Fruit fly (Drosophila melanogaster): ENCODE results near the gene Uxs.

Uxs gene

DNA sequence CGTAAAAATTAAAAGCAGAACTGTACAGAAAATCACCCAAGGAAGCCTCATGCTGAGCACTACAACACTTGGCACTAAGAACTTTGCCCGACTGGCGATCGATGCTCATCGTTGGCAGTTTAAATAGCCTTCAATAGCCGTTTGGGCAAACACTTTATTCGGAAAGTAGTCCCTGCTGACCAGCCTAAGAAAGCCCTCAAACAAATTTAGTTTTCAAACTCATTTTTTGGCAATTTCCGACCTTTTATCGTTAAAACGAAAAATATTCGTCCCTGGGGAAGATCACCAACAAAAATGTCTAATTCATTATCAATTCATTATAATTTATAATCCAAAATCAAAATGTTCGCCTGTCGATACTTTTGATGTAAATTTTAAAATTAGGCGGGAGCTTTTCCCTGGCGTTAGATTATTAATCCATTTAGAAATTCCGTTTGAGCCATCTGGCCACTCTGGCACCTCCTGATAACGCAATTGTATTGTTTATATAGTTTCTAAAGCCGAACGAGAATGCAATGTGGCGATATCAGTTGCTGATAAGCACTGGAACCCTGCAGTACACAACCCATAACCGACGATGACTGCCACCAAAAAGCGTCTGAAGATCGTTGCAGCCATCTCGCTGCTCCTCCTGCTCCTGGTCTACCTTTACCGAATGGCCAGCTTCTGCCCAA is at the start of gene Uxs, which contains the start of gene mthl7:
TSS of gene Uxs (plus strand) at position 460 of the 674 bp plus-strand sequence.
TSS of gene mthl7 (minus strand) at position 51 of the 674 bp plus-strand sequence.
- TF ChIP-seq Dll (optimal IDR thresholded peaks at IDR 0.05) (no peak), pan (optimal IDR thresholded peaks at IDR 0.05) (no peak)

DNA sequence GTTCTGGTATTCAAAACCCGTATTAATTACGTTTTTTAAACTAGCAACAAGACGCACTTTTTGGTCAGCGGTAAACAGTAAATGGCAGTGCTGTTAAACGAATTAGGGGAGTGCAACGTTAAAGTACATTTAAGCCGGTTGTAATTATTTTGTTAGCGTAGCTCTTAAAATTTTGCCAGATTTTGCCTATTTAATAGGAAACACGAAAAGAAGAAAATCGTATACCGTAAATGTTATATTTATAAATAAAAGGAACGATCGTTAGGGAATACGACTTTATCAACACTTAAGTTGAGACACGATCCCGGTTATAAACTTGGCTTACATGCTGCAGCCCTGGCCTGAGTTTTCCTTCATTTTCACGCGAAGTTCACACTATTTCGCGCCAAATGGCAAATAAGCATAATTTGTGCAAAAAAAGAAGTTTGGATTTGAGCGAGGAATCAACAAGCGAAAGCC is 43.2 kb upstream of the Uxs start, which contains the start of the genes Setx and mus301:
TSS of gene Setx (minus strand) at position 51 of the 459 bp plus-strand sequence.
TSS of gene mus301 (plus strand) at position 361 of the 459 bp plus-strand sequence.
- TF ChIP-seq EcR (GFP tag; optimal IDR thresholded peaks at IDR 0.05) (no peak), usp (GFP tag; optimal IDR thresholded peaks at IDR 0.05) (no peak), psq (optimal IDR thresholded peaks at IDR 0.05) (no peak), CG8478 (optimal IDR thresholded peaks at IDR 0.05) (no peak), pan (optimal IDR thresholded peaks at IDR 0.05) (no peak), Dll (optimal IDR thresholded peaks at IDR 0.05) (no peak)

DNA sequence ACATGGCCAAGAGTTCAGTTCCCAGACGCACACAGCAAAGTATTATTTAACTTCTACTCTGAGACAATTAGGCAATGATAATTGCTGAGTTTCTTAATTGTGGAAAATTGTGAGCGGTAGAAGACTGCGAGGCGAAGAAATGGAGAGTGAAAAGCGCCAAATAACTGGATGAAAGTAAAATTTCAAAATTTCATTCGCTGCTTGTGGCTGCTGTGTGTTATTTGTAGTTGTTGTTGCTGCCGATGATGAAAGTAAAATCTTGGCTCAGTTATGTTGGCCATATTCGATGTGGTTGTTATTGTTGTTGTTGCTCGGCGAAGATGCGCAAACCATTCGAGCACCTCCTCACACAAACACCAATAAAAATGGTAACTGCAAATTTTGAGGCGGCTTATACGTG is 30.4 kb upstream of the Uxs start:
- TF ChIP-seq usp (GFP tag; optimal IDR thresholded peaks at IDR 0.05) (no peak), Dll (optimal IDR thresholded peaks at IDR 0.05) (no peak), psq (optimal IDR thresholded peaks at IDR 0.05) (no peak), CG8478 (optimal IDR thresholded peaks at IDR 0.05) (no peak), EcR (GFP tag; optimal IDR thresholded peaks at IDR 0.05) (no peak), pan (optimal IDR thresholded peaks at IDR 0.05) (no peak)

DNA sequence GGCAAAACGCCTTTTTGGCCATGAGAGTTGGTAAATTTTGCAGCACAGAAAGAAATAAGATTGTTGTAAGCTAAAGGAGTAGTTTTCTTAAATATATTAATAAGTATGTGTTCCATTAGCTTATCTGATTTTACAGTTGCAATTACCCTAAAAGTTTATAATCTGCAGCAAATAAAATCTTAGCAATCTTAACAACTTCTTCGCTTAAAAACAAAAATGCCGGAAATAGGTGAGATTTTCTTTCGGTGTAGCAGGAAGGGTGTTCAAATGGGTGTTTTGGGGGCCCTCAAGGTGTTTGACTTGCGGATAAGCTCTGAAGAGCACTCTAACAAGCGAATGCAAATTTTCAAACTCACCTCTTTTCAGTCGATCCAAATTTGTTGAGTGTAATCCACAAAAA is 29.9 kb upstream of the Uxs start:
- TF ChIP-seq EcR (GFP tag; optimal IDR thresholded peaks at IDR 0.05) (no peak), CG8478 (optimal IDR thresholded peaks at IDR 0.05) (no peak), usp (GFP tag; optimal IDR thresholded peaks at IDR 0.05) (no peak), Dll (optimal IDR thresholded peaks at IDR 0.05) (no peak), pan (optimal IDR thresholded peaks at IDR 0.05) (no peak), psq (optimal IDR thresholded peaks at IDR 0.05) (no peak)

DNA sequence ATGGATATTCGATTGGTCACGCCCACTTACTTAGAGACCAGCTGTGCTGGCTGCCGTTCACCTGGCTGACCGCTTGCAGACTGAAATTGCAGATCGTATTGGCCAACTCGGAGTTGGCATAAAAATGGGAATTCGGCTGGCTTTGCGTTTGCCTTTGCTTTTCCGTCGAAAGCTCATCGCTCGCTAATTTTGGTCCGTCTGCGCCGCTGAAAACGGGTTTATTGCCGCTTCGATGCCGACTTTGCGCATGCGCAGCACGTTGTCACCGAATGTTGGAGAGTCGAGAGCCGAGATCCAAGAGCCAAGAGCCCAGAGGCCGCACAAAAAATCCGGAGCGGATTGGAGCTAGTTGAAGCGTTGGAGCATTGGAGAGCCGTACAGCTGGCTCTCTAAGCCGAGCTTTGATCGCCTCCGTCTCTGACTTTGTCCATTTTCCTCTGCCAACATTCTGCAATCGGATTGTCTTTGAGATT is 29.0 kb upstream of the Uxs start, which contains the start of gene CG13676:
TSS of gene CG13676 (minus strand) at position 87 of the 473 bp plus-strand sequence.
- no peak for TF ChIP-seq EcR (GFP tag; optimal IDR thresholded peaks at IDR 0.05)
- TF ChIP-seq pan (optimal IDR thresholded peaks at IDR 0.05) = no peak
- no peak for TF ChIP-seq usp (GFP tag; optimal IDR thresholded peaks at IDR 0.05)
- no peak for TF ChIP-seq psq (optimal IDR thresholded peaks at IDR 0.05)
- TF ChIP-seq CG8478 (optimal IDR thresholded peaks at IDR 0.05) = no peak
- no peak for TF ChIP-seq Dll (optimal IDR thresholded peaks at IDR 0.05)

DNA sequence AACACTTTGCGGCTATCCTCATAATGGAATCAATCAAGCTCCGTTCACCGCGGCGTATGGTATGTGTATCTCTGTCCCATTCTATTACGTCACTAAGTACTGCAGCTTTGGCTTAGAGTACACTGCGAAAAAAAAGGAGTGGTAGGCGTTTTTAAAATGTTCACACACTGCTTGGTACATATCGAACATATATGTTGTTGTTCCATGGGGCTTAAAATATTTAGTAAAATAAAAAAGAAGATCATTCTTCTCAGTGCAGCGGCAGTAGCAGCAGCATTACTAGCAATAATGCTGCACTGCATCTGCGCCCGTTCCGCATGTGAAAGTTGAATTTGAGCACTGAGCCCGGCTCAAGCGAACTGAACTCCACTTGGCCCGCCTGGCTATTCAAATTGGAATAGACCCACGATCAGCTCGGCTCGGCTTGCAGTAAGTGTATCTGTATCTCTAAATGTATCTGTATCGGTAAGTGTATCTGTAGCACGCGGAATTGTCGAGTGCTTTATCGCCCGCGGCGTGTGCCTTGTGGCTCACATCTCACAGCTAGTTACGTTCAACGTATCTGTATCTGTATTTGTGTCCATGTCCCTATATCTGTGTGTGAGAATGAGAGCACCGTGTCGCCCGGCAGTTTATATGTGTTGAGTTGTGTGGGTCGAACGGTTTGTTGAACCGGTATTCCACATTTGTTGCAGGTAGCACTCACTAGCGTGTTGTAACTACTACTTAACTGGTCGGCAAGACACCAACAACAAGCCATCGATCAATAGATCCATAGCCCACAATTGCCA is 27.3 kb upstream of the Uxs start:
- TF ChIP-seq EcR (GFP tag; optimal IDR thresholded peaks at IDR 0.05) = no peak
- no peak for TF ChIP-seq usp (GFP tag; optimal IDR thresholded peaks at IDR 0.05)
- TF ChIP-seq psq (optimal IDR thresholded peaks at IDR 0.05) = no peak
- TF ChIP-seq pan (optimal IDR thresholded peaks at IDR 0.05) = no peak
- no peak for TF ChIP-seq CG8478 (optimal IDR thresholded peaks at IDR 0.05)
- TF ChIP-seq Dll (optimal IDR thresholded peaks at IDR 0.05) = no peak

DNA sequence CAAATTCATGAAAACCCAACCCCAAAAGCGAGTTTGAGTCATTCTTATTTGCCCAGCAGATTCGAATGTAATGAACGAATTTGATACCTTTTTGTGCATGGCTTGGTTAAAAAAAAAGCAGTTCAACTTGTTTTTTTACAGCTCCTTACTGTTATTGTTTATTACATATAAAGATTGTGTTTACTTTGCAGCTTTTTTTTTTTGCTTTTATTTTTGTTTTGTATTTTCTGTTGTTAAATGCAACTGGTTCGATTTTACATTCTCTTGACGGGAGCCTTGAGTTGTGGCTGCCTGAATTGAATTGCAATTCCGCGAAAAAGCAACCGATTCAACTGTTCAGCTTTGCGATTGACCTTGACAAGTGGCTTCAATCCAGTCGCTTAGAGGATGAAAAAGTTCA is 26.2 kb upstream of the Uxs start:
- TF ChIP-seq pan (optimal IDR thresholded peaks at IDR 0.05) = no peak
- no peak for TF ChIP-seq psq (optimal IDR thresholded peaks at IDR 0.05)
- TF ChIP-seq usp (GFP tag; optimal IDR thresholded peaks at IDR 0.05) = no peak

DNA sequence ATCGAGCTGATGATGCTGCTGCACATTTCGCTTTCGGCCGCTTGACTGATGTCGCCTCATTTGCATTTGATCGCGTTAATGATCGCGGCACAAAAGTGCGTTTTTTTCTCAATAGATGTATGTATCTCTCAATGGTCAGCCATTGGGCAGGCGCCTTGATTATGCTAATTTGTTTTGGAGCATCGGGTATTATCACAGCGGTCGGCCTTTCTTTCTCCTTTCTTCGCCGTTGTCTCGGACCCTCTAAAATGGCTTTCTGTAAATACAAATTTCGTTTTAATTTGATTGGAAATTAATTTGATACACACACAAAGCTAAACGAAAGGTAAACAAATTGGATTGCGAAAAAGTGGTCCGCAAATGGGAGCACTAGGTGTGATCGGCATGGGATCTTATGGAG is 25.4 kb upstream of the Uxs start:
- TF ChIP-seq usp (GFP tag; optimal IDR thresholded peaks at IDR 0.05) (no peak), Dll (optimal IDR thresholded peaks at IDR 0.05) (no peak), psq (optimal IDR thresholded peaks at IDR 0.05) (no peak), pan (optimal IDR thresholded peaks at IDR 0.05) (no peak), CG8478 (optimal IDR thresholded peaks at IDR 0.05) (no peak), EcR (GFP tag; optimal IDR thresholded peaks at IDR 0.05) (no peak)

DNA sequence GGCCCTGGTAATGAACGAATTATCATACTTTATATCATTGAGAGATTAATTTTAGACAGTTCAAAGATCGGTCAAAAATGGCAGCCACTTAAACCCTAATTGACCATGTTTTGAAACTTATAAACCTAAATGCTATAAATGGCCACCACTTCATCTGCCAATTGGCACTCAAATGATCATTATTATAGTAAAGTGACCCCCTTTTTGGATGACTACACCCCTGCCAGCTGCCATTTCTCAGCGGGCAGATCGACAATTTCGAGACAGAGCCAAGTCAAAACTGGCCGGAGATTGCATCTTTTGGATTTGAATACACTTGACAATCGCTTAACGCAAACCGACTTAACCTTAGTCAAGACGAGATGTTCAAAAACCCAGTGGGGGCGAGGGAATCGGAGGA is 24.5 kb upstream of the Uxs start:
- no peak for TF ChIP-seq Dll (optimal IDR thresholded peaks at IDR 0.05)
- no peak for TF ChIP-seq usp (GFP tag; optimal IDR thresholded peaks at IDR 0.05)

DNA sequence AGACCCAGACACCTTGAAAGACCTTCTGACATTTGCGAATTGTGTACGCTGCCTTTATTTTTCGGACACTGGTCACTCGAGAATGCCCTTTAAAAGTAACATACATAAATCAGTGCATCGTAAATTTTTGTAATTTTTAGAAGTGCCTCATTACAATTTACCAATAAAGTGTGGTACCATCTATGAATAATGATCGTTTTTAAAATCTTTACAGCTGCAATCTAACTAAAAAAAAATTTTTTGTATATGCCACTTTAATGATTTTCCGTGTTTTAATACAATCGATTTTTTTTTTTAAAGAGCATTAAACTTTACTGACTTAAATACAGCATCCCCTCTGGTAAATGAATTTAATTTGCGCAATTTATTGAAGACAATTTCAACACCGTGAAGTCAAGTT is 23.6 kb upstream of the Uxs start:
- no peak for TF ChIP-seq pan (optimal IDR thresholded peaks at IDR 0.05)
- TF ChIP-seq psq (optimal IDR thresholded peaks at IDR 0.05) = no peak

DNA sequence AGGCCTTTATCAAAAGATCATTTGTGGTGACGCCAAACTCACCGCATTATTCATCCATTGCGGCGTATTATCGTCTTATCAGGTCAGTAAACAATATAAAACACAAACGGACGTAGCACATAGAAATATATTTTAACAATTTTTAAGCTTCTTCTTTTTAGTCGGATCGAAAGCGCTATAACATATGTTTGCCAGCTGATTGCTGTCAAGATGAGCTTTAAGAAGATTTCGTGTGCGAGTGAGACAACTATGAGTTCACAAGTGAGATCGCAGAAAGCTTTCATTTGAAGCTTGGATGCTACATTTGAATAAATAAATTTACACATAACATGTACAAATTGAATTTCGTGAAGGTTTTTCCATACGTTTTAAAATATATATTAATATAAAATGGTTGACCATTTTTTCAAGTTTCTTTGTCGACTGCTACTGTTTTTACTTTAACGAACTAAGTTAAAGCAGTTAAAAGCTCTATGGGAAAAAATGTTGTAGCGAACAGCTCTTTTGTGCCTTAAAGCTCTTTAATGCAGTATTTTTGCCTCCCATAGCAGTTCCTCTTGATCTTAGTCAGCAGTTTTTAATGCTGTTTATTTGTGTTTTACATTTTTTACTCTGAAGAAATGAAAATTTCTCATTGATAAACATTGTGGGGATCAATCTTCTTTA is 21.9 kb upstream of the Uxs start, which contains the start of gene CG42445:
TSS of gene CG42445 (minus strand) at position 186 of the 666 bp plus-strand sequence.
- TF ChIP-seq usp (GFP tag; optimal IDR thresholded peaks at IDR 0.05) = no peak
- TF ChIP-seq CG8478 (optimal IDR thresholded peaks at IDR 0.05) = no peak
- no peak for TF ChIP-seq psq (optimal IDR thresholded peaks at IDR 0.05)
- no peak for TF ChIP-seq Dll (optimal IDR thresholded peaks at IDR 0.05)
- TF ChIP-seq pan (optimal IDR thresholded peaks at IDR 0.05) = no peak
- no peak for TF ChIP-seq EcR (GFP tag; optimal IDR thresholded peaks at IDR 0.05)
